Worm (Caenorhabditis elegans): ENCODE data around the gene C43F9.5.

DNA sequence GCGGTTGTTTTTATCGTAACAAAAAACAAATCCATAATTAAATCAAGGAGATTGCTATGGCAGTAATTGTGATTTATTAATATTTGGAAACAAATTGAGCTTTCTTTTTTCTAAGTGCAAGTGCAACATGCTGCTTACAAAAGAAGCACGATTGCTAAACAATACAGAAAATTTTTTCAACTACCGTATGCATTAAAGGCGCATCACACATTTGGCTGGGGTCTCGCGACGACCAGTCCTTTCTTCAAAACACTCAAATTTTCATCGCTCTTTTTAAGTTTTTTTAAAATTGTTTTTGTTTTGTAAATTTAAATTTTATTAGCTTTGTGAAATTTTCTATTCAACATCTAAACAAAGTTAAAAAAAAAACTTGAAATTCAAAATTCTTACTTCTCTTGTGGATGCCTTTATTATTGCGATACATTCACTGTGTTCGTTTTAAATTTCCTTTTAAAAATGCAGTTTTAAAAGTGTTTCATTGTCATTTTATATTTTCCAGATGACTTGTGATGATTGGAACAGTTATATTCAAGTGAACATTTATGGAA lies 43.9 kb downstream of the C43F9.5 start, which contains the start of gene zim-1:
- TF ChIP-seq lin-13 (GFP tag; optimal IDR thresholded peaks at IDR 0.05): no peak
- TF ChIP-seq skn-1 (tag; optimal IDR thresholded peaks at IDR 0.05): no peak
- no peak for TF ChIP-seq mdl-1 (tag; optimal IDR thresholded peaks at IDR 0.05)
- no peak for TF ChIP-seq snpc-4 (tag; optimal IDR thresholded peaks at IDR 0.05)
- no peak for TF ChIP-seq dmd-4 (tag; optimal IDR thresholded peaks at IDR 0.05)
- TF ChIP-seq ztf-11 (tag; optimal IDR thresholded peaks at IDR 0.05): no peak
- no peak for TF ChIP-seq ama-1 (optimal IDR thresholded peaks at IDR 0.05)
- no peak for TF ChIP-seq blmp-1 (tag; optimal IDR thresholded peaks at IDR 0.05; ENCODE audit: insufficient read depth)

All from whole organism, L2 larva.